Worm (Caenorhabditis elegans) whole organism, midembryonic: Measurements from ENCODE around the gene C18D11.3.
A peak's percentile ranks its signal among the peaks of the same experiment; 100 is the strongest.

ENCODE experiments used
- T22C8.4 ChIP-seq: fragments of 200-800 bp; sonication (Bioruptor generic); IDR thresholded peaks from 2 replicates; pipeline ENCODE4 v1.3.6; 2022; ENCODE audit warnings: missing genetic modification characterization, missing compliant biosample characterization
- cog-1 ChIP-seq: sonication (generic microtip); optimal IDR thresholded peaks from 2 replicates; lab custom pipeline; 2016; ENCODE audit warnings: missing genetic modification characterization, missing compliant biosample characterization
- flt-1 ChIP-seq: fragments of 200-800 bp; sonication (Bioruptor generic); IDR thresholded peaks from 2 replicates; pipeline ENCODE4 v1.3.6; 2022; ENCODE audit warnings: missing genetic modification characterization, missing compliant biosample characterization
- klf-2 ChIP-seq: fragments of 200-800 bp; sonication (Bioruptor generic); conservative IDR thresholded peaks from 2 replicates; pipeline ENCODE4 v1.3.6; 2022; ENCODE audit warnings: missing genetic modification reagents, missing genetic modification characterization, missing compliant biosample characterization
- med-1 ChIP-seq: sonication (generic microtip); optimal IDR thresholded peaks from 2 replicates; lab custom pipeline; 2017; ENCODE audit warnings: missing genetic modification characterization, mild to moderate bottlenecking, missing compliant biosample characterization, antibody characterized with exemption, missing genetic modification reagents; ENCODE audit not compliant: insufficient read depth
- ref-1 ChIP-seq: fragments of 200-800 bp; sonication (Bioruptor generic); conservative IDR thresholded peaks from 2 replicates; pipeline ENCODE4 v1.3.6; 2022; ENCODE audit warnings: missing genetic modification reagents, missing genetic modification characterization, missing compliant biosample characterization
- tab-1 ChIP-seq: fragments of 200-800 bp; sonication (Bioruptor generic); IDR thresholded peaks from 2 replicates; pipeline ENCODE4 v1.3.6; 2022; ENCODE audit warnings: missing genetic modification characterization, missing compliant biosample characterization
- ztf-23 ChIP-seq: fragments of 200-800 bp; sonication (Bioruptor generic); IDR thresholded peaks from 2 replicates; pipeline ENCODE4 v1.3.6; 2022; ENCODE audit warnings: missing genetic modification reagents, missing genetic modification characterization, missing compliant biosample characterization
- ztf-29 ChIP-seq: fragments of 200-800 bp; sonication (Bioruptor generic); IDR thresholded peaks from 2 replicates; pipeline ENCODE4 v1.3.6; 2022; ENCODE audit warnings: missing genetic modification reagents, missing genetic modification characterization, missing compliant biosample characterization

The C18D11.3 gene

DNA sequence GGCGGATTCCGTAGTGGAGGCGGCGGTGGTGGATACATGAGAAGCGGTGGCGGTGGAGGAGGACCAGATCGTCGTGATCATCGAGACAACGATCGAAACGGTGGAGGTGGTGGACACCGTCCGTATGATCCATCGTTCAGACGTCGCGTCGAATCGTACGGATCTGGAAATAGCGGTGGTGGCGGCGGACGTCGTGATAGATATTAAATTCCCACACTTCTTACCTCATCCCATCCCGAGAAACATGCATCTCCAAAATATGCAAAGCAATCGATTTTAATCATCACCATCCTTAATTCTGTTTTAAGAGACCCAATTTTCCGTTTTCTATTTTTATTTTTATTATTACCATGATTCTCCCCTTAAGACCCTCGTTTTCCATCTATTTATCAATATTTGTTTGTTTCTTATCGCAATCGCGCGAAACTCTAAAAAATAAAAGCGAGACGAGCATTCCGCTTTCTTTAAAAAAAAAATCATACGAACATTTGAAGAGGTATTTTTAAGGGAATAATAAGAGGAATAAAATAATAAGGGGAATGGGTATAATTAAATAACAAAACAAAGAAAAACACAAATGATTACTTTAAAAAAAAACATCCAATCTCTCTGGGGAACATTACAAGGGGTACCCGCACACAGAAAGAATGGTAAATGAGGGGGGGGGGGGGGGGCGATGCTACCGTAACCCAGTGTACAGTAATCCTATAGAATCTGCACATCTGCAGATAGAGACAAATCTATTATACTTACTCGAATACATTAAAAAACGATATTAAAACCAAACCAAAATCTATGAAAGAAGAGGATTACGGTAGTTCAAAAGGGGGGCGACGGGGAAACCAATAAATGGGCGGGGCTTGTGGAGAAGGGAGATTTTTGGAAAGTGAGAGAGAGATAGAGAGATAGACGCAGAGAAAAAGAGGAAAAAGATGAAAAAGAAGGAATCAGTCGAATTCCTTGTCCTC lies 7.6 kb downstream of the C18D11.3 start:
- TF ChIP-seq klf-2 (GFP tag; lab: Robert Waterston, UW) (no peak), T22C8.4 (GFP tag; lab: Robert Waterston, UW) (0 out of 2 replicates have a peak, but pooled peaks have one; percentile 9)

ce11 chrIII:11833449-11833848 lies 10.2 kb downstream of the C18D11.3 start:
- TF ChIP-seq klf-2 (GFP tag; lab: Robert Waterston, UW) = no peak

- TF ChIP-seq tab-1 (0 out of 2 replicates have a peak, but pooled peaks have one; percentile 17), ztf-23 (GFP tag; lab: Robert Waterston, UW) (no peak), med-1 (GFP tag; lab: Kevin White, UChicago) (no peak), ref-1 (GFP tag; lab: Robert Waterston, UW) (no peak)
Measured at ce11 chrIII:11834168-11834567, 10.9 kb downstream of the C18D11.3 start.

ce11 chrIII:11834783-11835182 lies 11.5 kb downstream of the C18D11.3 start:
- TF ChIP-seq ztf-29 (GFP tag; lab: Robert Waterston, UW) (no peak), cog-1 (no peak), med-1 (GFP tag; lab: Kevin White, UChicago) (no peak), klf-2 (GFP tag; lab: Robert Waterston, UW) (no peak), flt-1 (no peak), T22C8.4 (GFP tag; lab: Robert Waterston, UW) (no peak), ref-1 (GFP tag; lab: Robert Waterston, UW) (no peak), tab-1 (no peak)

DNA sequence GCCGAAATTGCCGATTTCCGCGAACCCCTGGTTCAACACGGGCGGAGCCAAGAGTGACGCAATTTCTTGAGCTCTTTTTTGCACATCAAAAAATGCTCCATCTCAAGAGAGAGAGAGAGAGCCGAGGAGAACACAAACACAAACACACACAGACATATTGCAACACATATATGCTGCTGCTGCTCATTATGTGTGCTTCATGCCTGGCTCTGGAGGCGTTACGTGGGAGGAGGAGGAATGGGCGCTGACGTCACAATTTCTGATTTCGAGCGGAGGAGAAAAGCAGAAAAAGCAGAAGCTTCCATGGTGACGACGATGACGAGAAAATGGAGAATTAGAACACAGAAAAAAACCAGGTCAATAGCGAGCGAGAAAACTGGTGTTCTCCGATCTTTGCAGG lies 12.8 kb downstream of the C18D11.3 start:
- TF ChIP-seq ref-1 (GFP tag; lab: Robert Waterston, UW) (no peak), klf-2 (GFP tag; lab: Robert Waterston, UW) (no peak), ztf-29 (GFP tag; lab: Robert Waterston, UW) (no peak), ztf-23 (GFP tag; lab: Robert Waterston, UW) (no peak), tab-1 (no peak), med-1 (GFP tag; lab: Kevin White, UChicago) (no peak), flt-1 (no peak), T22C8.4 (GFP tag; lab: Robert Waterston, UW) (no peak), cog-1 (no peak)

DNA sequence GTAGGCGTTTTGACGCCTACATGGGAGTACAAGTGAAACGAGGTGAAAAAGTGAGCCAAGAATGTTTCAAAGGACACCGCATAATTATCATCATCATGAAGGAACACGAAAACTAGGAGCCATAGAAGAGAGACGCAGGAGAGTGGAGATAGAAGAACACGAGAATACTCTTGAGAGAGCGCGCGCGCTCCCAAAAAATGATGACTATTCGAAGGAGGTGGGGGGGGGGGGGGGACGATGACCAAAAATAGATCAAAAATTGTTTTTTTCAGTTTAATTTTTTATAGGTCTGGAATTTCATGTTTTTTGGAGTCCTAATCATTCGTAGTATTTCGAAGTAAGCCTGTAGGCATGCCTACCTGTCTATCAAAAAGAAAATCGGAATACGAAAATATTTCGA lies 13.5 kb downstream of the C18D11.3 start:
- TF ChIP-seq flt-1 (no peak), med-1 (GFP tag; lab: Kevin White, UChicago) (no peak), T22C8.4 (GFP tag; lab: Robert Waterston, UW) (no peak), klf-2 (GFP tag; lab: Robert Waterston, UW) (no peak), ztf-23 (GFP tag; lab: Robert Waterston, UW) (no peak), ref-1 (GFP tag; lab: Robert Waterston, UW) (no peak), tab-1 (no peak)

DNA sequence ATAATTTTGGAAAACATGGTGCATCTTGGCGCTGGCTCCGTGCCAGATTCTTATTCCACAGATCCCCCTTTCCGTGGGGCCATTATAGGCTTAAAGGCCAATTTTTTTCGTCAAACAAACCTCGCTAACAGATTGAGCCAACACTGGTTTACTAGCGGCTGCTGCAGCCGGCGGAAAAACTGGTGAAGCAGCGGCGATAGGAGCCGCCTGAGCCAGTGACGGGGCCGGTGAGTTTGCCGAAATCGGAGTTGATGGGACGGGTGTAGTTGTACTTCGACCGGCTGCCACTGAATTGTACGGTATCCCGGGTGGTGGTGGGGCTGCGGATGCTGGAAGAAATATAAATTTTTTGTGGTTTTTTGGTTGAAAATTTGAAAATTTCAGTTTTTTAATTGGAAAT lies 18.5 kb downstream of the C18D11.3 start:
- no peak for TF ChIP-seq flt-1
- TF ChIP-seq ztf-29 (GFP tag; lab: Robert Waterston, UW) = no peak
- no peak for TF ChIP-seq cog-1
- TF ChIP-seq ztf-23 (GFP tag; lab: Robert Waterston, UW) = no peak
- no peak for TF ChIP-seq T22C8.4 (GFP tag; lab: Robert Waterston, UW)
- TF ChIP-seq med-1 (GFP tag; lab: Kevin White, UChicago) = no peak
- no peak for TF ChIP-seq tab-1
- TF ChIP-seq ref-1 (GFP tag; lab: Robert Waterston, UW) = no peak
- no peak for TF ChIP-seq klf-2 (GFP tag; lab: Robert Waterston, UW)

DNA sequence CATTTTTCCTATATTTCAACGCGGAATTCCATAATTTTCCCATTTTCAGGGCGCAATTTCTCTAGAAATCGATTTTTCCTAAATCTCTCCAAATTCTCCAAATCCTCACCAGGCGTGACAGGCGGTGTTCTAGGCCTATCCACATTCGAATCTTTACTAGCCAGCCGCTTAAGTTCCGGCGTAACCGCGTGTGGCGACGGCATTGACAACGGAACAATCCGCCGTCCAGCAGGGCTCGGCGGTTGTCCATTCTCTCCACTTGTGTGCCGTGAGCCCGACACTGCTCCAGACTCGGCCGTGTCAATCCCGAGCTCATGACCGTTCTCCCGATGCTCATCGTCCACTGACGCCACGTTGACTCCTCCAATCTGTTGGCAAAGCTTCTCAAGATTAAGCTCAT lies 19.8 kb downstream of the C18D11.3 start:
- TF ChIP-seq ztf-23 (GFP tag; lab: Robert Waterston, UW) (no peak), ref-1 (GFP tag; lab: Robert Waterston, UW) (no peak), tab-1 (no peak), cog-1 (no peak), flt-1 (no peak), med-1 (GFP tag; lab: Kevin White, UChicago) (no peak), T22C8.4 (GFP tag; lab: Robert Waterston, UW) (no peak), ztf-29 (GFP tag; lab: Robert Waterston, UW) (no peak)

DNA sequence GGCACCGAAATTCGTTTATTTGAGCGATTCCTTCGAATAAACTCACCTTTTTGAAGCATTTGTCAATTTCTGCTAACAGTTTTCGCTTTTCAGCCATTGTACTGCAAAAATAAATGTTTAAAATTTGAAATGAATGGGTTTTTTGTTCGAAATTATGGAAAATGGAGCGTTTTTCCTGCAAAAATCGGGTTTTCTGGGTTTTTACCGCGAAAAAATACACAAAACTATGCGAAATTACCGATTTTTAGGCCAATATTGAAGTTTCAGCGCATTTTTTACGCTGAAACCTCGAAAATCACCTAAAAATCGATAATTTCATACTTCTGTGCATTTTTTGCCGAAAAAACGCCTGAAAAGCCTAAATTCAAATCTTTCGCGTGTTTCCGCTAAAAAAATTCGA lies 23.1 kb downstream of the C18D11.3 start, which contains the start of gene ntl-3:
ntl-3 (minus strand) TSS at position 101 of the 400 bp plus-strand sequence.
- TF ChIP-seq klf-2 (GFP tag; lab: Robert Waterston, UW) (no peak), T22C8.4 (GFP tag; lab: Robert Waterston, UW) (no peak), cog-1 (no peak), med-1 (GFP tag; lab: Kevin White, UChicago) (no peak), tab-1 (no peak), ref-1 (GFP tag; lab: Robert Waterston, UW) (no peak), ztf-23 (GFP tag; lab: Robert Waterston, UW) (no peak), flt-1 (no peak), ztf-29 (GFP tag; lab: Robert Waterston, UW) (no peak)

ce11 chrIII:11847014-11847413 lies 23.8 kb downstream of the C18D11.3 start:
- TF ChIP-seq med-1 (GFP tag; lab: Kevin White, UChicago) = no peak
- peak; percentile 64 for TF ChIP-seq T22C8.4 (GFP tag; lab: Robert Waterston, UW)
- no peak for TF ChIP-seq tab-1
- TF ChIP-seq ztf-29 (GFP tag; lab: Robert Waterston, UW) = no peak
